Worm (Caenorhabditis elegans) whole organism, midembryonic: ENCODE data around the gene F14H12.7.

Source experiments
- cog-1 ChIP-seq: sonication (generic microtip); optimal IDR thresholded peaks from 2 replicates; lab custom pipeline; 2016; ENCODE audit warnings: missing genetic modification characterization, missing compliant biosample characterization
- flt-1 ChIP-seq: fragments of 200-800 bp; sonication (Bioruptor generic); IDR thresholded peaks from 2 replicates; pipeline ENCODE4 v1.3.6; 2022; ENCODE audit warnings: missing genetic modification characterization, missing compliant biosample characterization
- med-1 ChIP-seq: sonication (generic microtip); optimal IDR thresholded peaks from 2 replicates; lab custom pipeline; 2017; ENCODE audit warnings: missing genetic modification characterization, mild to moderate bottlenecking, missing compliant biosample characterization, antibody characterized with exemption, missing genetic modification reagents; ENCODE audit not compliant: insufficient read depth
- ref-1 ChIP-seq: fragments of 200-800 bp; sonication (Bioruptor generic); conservative IDR thresholded peaks from 2 replicates; pipeline ENCODE4 v1.3.6; 2022; ENCODE audit warnings: missing genetic modification reagents, missing genetic modification characterization, missing compliant biosample characterization
- tab-1 ChIP-seq: fragments of 200-800 bp; sonication (Bioruptor generic); IDR thresholded peaks from 2 replicates; pipeline ENCODE4 v1.3.6; 2022; ENCODE audit warnings: missing genetic modification characterization, missing compliant biosample characterization

DNA sequence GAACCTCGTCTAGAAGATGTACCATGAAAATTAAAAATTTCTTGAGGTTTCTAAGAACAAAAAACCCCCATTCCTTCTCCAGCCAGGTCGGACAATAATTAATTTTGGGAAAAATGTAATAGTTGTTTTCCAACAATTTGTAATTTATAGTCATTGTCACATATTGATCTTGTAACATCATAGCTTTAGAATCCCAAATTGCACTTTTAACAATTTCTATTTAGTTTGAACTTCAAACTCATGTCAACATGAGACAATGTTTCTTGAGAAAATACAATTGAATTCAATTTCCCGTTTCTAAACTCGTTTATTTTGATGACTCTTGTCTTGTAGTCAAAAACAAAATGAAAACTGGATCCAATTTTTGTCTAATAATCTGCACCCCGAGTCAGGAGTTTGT lies 37.9 kb upstream of the F14H12.7 start:
- no peak for TF ChIP-seq flt-1 (GFP tag; lab: Robert Waterston, UW)
- TF ChIP-seq med-1 (GFP tag; lab: Kevin White, UChicago): no peak
- no peak for TF ChIP-seq tab-1 (GFP tag; lab: Robert Waterston, UW)
- TF ChIP-seq cog-1 (tag; lab: Kevin White, UChicago): no peak
- no peak for TF ChIP-seq ref-1 (GFP tag; lab: Robert Waterston, UW)
